Worm (Caenorhabditis elegans) whole organism, L3 larva: Measurements from ENCODE around the gene Y75B8A.44.

Experiments used
- R02D3.7 ChIP-seq: fragments of 150-350 bp; optimal IDR thresholded peaks from 2 replicates; lab custom pipeline; 2014; ENCODE audit warnings: missing biosample characterization, missing genetic modification characterization
- ama-1 ChIP-seq: fragments of 150-350 bp; optimal IDR thresholded peaks from 2 replicates; lab custom pipeline; 2018
- jun-1 ChIP-seq: fragments of 150-350 bp; optimal IDR thresholded peaks from 2 replicates; lab custom pipeline; 2014; ENCODE audit warnings: missing biosample characterization, missing genetic modification reagents, missing genetic modification characterization
- lin-39 ChIP-seq: fragments of 150-350 bp; optimal IDR thresholded peaks from 2 replicates; lab custom pipeline; 2018; ENCODE audit warnings: missing biosample characterization, missing genetic modification reagents, missing genetic modification characterization
- nhr-12 ChIP-seq: fragments of 150-350 bp; optimal IDR thresholded peaks from 2 replicates; lab custom pipeline; 2014; ENCODE audit warnings: missing biosample characterization, missing genetic modification characterization
- nhr-28 ChIP-seq: fragments of 150-350 bp; optimal IDR thresholded peaks from 2 replicates; lab custom pipeline; 2014; ENCODE audit warnings: missing biosample characterization, missing genetic modification characterization
- snpc-4 ChIP-seq: fragments of 150-350 bp; optimal IDR thresholded peaks from 2 replicates; lab custom pipeline; 2014; ENCODE audit warnings: missing biosample characterization, missing genetic modification characterization
- tbx-2 ChIP-seq: sonication (generic microtip); optimal IDR thresholded peaks from 2 replicates; lab custom pipeline; 2016; ENCODE audit warnings: mild to moderate bottlenecking, missing genetic modification characterization, missing compliant biosample characterization
- unc-39 ChIP-seq: sonication (generic microtip); optimal IDR thresholded peaks from 4 replicates; lab custom pipeline; 2017; ENCODE audit warnings: missing biosample characterization, missing genetic modification characterization

- TF ChIP-seq unc-39 (tag; lab: Kevin White, UChicago) = no peak
- TF ChIP-seq nhr-28 (tag; lab: Kevin White, UChicago) = no peak
- TF ChIP-seq nhr-12 (tag; lab: Kevin White, UChicago) = no peak
- peak; percentile 66 for TF ChIP-seq lin-39 (tag; lab: Kevin White, UChicago)
- no peak for TF ChIP-seq tbx-2 (tag; lab: Kevin White, UChicago)
- no peak for TF ChIP-seq snpc-4 (tag; lab: Kevin White, UChicago)
- TF ChIP-seq ama-1 (lab: Kevin White, UChicago) = no peak
- no peak for TF ChIP-seq R02D3.7 (tag; lab: Kevin White, UChicago)
- no peak for TF ChIP-seq jun-1 (tag; lab: Kevin White, UChicago)
These were observed 31.9 kb downstream of the Y75B8A.44 start, which contains the start of the genes Y75B8A.18 and Y75B8A.19 for ce11 chrIII:12226089-12226682.
